Fruit fly (Drosophila melanogaster) whole organism, wandering third instar larva: ENCODE measurements around the gene CG17328.

Experiments used
- Abd-B ChIP-seq: fragments of >200 bp; optimal IDR thresholded peaks from 2 replicates; lab custom pipeline; 2017; ENCODE audit warnings: missing biosample characterization, missing genetic modification characterization
- CG32264 ChIP-seq: fragments of 200-800 bp; sonication (Bioruptor generic); optimal IDR thresholded peaks from 2 replicates; lab custom pipeline; 2016; ENCODE audit warnings: missing biosample characterization, missing genetic modification characterization
- CG9705 ChIP-seq: fragments of 200-800 bp; sonication (Bioruptor generic); optimal IDR thresholded peaks from 2 replicates; lab custom pipeline; 2018; ENCODE audit warnings: missing biosample characterization, mild to moderate bottlenecking, missing genetic modification characterization
- CrebA ChIP-seq: fragments of 200-800 bp; sonication (Bioruptor generic); optimal IDR thresholded peaks from 2 replicates; lab custom pipeline; 2016; ENCODE audit warnings: missing biosample characterization, mild to moderate bottlenecking, missing genetic modification characterization, borderline replicate concordance
- Dfd ChIP-seq: fragments of >200 bp; optimal IDR thresholded peaks from 2 replicates; lab custom pipeline; 2017; ENCODE audit warnings: missing biosample characterization, missing genetic modification characterization
- Dif ChIP-seq: fragments of 200-275, 200-300 bp; sonication (Bioruptor generic); optimal IDR thresholded peaks from 2 replicates; lab custom pipeline; 2018; ENCODE audit warnings: missing biosample characterization, missing genetic modification characterization; ENCODE audit not compliant: partially characterized antibody
- GATAd ChIP-seq: sonication (Bioruptor generic); optimal IDR thresholded peaks from 2 replicates; lab custom pipeline; 2016; ENCODE audit warnings: missing biosample characterization, missing genetic modification characterization
- HLH106 ChIP-seq: fragments of 200-800 bp; optimal IDR thresholded peaks from 3 replicates; lab custom pipeline; 2019; ENCODE audit warnings: missing biosample characterization, mild to moderate bottlenecking, missing genetic modification characterization, moderate library complexity
- Hnf4 ChIP-seq: fragments of 200-800 bp; sonication (Bioruptor generic); optimal IDR thresholded peaks from 2 replicates; lab custom pipeline; 2016; ENCODE audit warnings: missing biosample characterization, mild to moderate bottlenecking, missing genetic modification characterization
- Hr78 ChIP-seq: fragments of >200 bp; optimal IDR thresholded peaks from 2 replicates; lab custom pipeline; 2017; ENCODE audit warnings: missing biosample characterization, missing genetic modification characterization
- Hr83 ChIP-seq: fragments of 200-300 bp; sonication (Bioruptor generic); optimal IDR thresholded peaks from 2 replicates; lab custom pipeline; 2016; ENCODE audit warnings: missing biosample characterization, mild to moderate bottlenecking, missing genetic modification characterization, moderate library complexity; ENCODE audit not compliant: poor library complexity, severe bottlenecking
- Jra ChIP-seq: sonication (Bioruptor generic); optimal IDR thresholded peaks from 2 replicates; lab custom pipeline; 2016; ENCODE audit warnings: missing biosample characterization, missing genetic modification characterization
- Mio ChIP-seq: sonication (Bioruptor generic); optimal IDR thresholded peaks from 2 replicates; lab custom pipeline; 2016; ENCODE audit warnings: missing biosample characterization, missing genetic modification characterization
- Myc ChIP-seq: fragments of >200 bp; optimal IDR thresholded peaks from 2 replicates; lab custom pipeline; 2017
- N ChIP-seq: fragments of >200 bp; optimal IDR thresholded peaks from 2 replicates; lab custom pipeline; 2018; ENCODE audit warnings: missing biosample characterization, missing external identifiers, missing genetic modification characterization
- OdsH ChIP-seq: fragments of 200-800 bp; sonication (Bioruptor generic); optimal IDR thresholded peaks from 2 replicates; lab custom pipeline; 2016; ENCODE audit warnings: missing biosample characterization, mild to moderate bottlenecking, missing genetic modification characterization
- Rel ChIP-seq, 2 experiments: fragments of 200-800 bp; sonication (Bioruptor generic) in 1 of 2; optimal IDR thresholded peaks; 2 replicates in 1 of 2; 3 replicates in 1 of 2; lab custom pipeline; 2016 to 2019; ENCODE audit warnings: mild to moderate bottlenecking in 2 of 2, missing biosample characterization in 2 of 2, missing genetic modification characterization in 2 of 2, moderate library complexity in 1 of 2
- Sp1 ChIP-seq: fragments of 200-800 bp; sonication (Bioruptor generic); optimal IDR thresholded peaks from 3 replicates; lab custom pipeline; 2019; ENCODE audit warnings: missing biosample characterization, mild to moderate bottlenecking, missing genetic modification characterization, moderate library complexity
- Vsx2 ChIP-seq: fragments of 200-300, 225-300 bp; sonication (Bioruptor generic); optimal IDR thresholded peaks from 2 replicates; lab custom pipeline; 2018; ENCODE audit warnings: missing biosample characterization, missing genetic modification characterization; ENCODE audit not compliant: partially characterized antibody
- br ChIP-seq: fragments of 200-800 bp; sonication (Bioruptor generic); optimal IDR thresholded peaks from 2 replicates; lab custom pipeline; 2016; ENCODE audit warnings: missing biosample characterization, missing genetic modification characterization
- brk ChIP-seq: fragments of 200-800 bp; sonication (Bioruptor generic); optimal IDR thresholded peaks from 2 replicates; lab custom pipeline; 2016; ENCODE audit warnings: missing biosample characterization, mild to moderate bottlenecking, missing genetic modification characterization
- dl ChIP-seq, 2 experiments: fragments of 175-275, 200-275 bp in 1 of 2; fragments of 200-275 bp in 1 of 2; sonication (Bioruptor generic); optimal IDR thresholded peaks; lab custom pipeline; 2018; ENCODE audit warnings: mild to moderate bottlenecking in 2 of 2, missing biosample characterization in 2 of 2, missing genetic modification characterization in 2 of 2, moderate library complexity in 2 of 2; ENCODE audit not compliant: partially characterized antibody in 2 of 2, insufficient read depth in 1 of 2
- dmrt93B ChIP-seq: fragments of 200-800 bp; sonication (Bioruptor generic); optimal IDR thresholded peaks from 2 replicates; lab custom pipeline; 2018; ENCODE audit warnings: missing biosample characterization, mild to moderate bottlenecking, missing genetic modification characterization
- dsf ChIP-seq: sonication (Bioruptor generic); optimal IDR thresholded peaks from 2 replicates; lab custom pipeline; 2016; ENCODE audit warnings: missing biosample characterization, missing genetic modification characterization, borderline replicate concordance
- ey ChIP-seq: fragments of 200-800 bp; sonication (Bioruptor generic); optimal IDR thresholded peaks from 2 replicates; lab custom pipeline; 2016; ENCODE audit warnings: missing biosample characterization, missing genetic modification characterization
- foxo ChIP-seq, 2 experiments: fragments of 200-800 bp; sonication (Bioruptor generic); optimal IDR thresholded peaks; 2 replicates in 1 of 2; 3 replicates in 1 of 2; lab custom pipeline; 2016 to 2017; ENCODE audit warnings: missing biosample characterization in 2 of 2, missing genetic modification characterization in 2 of 2
- fru ChIP-seq: fragments of 200-800 bp; sonication (Bioruptor generic); optimal IDR thresholded peaks from 3 replicates; lab custom pipeline; 2016; ENCODE audit warnings: missing biosample characterization, mild to moderate bottlenecking, missing genetic modification characterization
- h ChIP-seq: fragments of 200-800 bp; sonication (Bioruptor generic); optimal IDR thresholded peaks from 3 replicates; lab custom pipeline; 2016; ENCODE audit warnings: missing biosample characterization, mild to moderate bottlenecking, missing genetic modification characterization
- jim ChIP-seq: fragments of 175-275, 200-325 bp; sonication (Bioruptor generic); optimal IDR thresholded peaks from 2 replicates; lab custom pipeline; 2016; ENCODE audit warnings: missing biosample characterization, mild to moderate bottlenecking, missing genetic modification characterization
- lola ChIP-seq: fragments of >200 bp; optimal IDR thresholded peaks from 2 replicates; lab custom pipeline; 2017; ENCODE audit warnings: missing biosample characterization, missing genetic modification characterization
- pan ChIP-seq: fragments of >200 bp; optimal IDR thresholded peaks from 2 replicates; lab custom pipeline; 2017
- rgr ChIP-seq: fragments of 200-800 bp; sonication (Bioruptor generic); optimal IDR thresholded peaks from 3 replicates; lab custom pipeline; 2016; ENCODE audit warnings: missing biosample characterization, mild to moderate bottlenecking, missing genetic modification characterization
- sage ChIP-seq: fragments of 200-800 bp; sonication (Bioruptor generic); optimal IDR thresholded peaks from 2 replicates; lab custom pipeline; 2016; ENCODE audit warnings: missing biosample characterization, mild to moderate bottlenecking, missing genetic modification characterization
- sv ChIP-seq: fragments of 200-800 bp; sonication (Bioruptor generic); optimal IDR thresholded peaks from 3 replicates; lab custom pipeline; 2016; ENCODE audit warnings: missing biosample characterization, missing genetic modification characterization
- tai ChIP-seq: sonication (Bioruptor generic); optimal IDR thresholded peaks from 2 replicates; lab custom pipeline; 2016; ENCODE audit warnings: missing biosample characterization, missing genetic modification characterization
- usp ChIP-seq: fragments of >200 bp; optimal IDR thresholded peaks from 2 replicates; lab custom pipeline; 2017; ENCODE audit warnings: missing biosample characterization, missing genetic modification characterization
- woc ChIP-seq: sonication (Bioruptor generic); optimal IDR thresholded peaks from 2 replicates; lab custom pipeline; 2016; ENCODE audit warnings: missing biosample characterization, mild to moderate bottlenecking, missing genetic modification characterization

Gene CG17328

DNA sequence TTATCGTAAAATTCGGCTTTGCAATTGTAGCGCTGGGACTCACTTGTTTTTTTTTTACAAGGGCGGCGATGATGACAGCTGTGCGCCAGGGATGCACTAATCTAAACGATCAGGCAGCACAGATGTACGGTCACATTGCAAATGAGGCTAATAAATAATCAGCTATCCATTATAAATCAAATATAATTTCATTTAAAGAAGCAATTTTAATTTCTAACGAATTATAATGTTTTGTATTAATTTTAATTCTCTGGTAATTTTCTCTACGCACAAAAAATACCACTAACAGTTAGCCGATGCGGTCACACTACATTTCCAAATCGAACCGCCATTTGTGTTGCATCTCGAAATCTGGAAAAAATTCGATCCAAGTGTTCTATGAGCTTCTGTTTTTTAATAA, 10.9 kb downstream of the CG17328 start, which contains the start of the genes cni and fzy:
Gene cni, minus strand, starts transcription at position 79 of the 400 bp plus-strand sequence.
Gene fzy, plus strand, starts transcription at position 309 of the 400 bp plus-strand sequence.
- TF ChIP-seq Hr83 (GFP tag; lab: Kevin White, UChicago) (peak; percentile 42), ey (GFP tag; lab: Kevin White, UChicago) (no peak), CrebA (GFP tag; lab: Kevin White, UChicago) (no peak), rgr (GFP tag; lab: Kevin White, UChicago) (peak; percentile 38), N (GFP tag; lab: Kevin White, UChicago) (no peak), lola (GFP tag; lab: Kevin White, UChicago) (no peak), tai (GFP tag; lab: Kevin White, UChicago) (no peak), Rel (GFP tag; optimal IDR thresholded peaks at IDR 0.05; lab: Kevin White, UChicago) (no peak), Rel (tag; optimal IDR thresholded peaks at IDR 0.05; lab: Kevin White, UChicago) (peak; percentile 99), fru (GFP tag; lab: Kevin White, UChicago) (no peak), Hr78 (GFP tag; lab: Kevin White, UChicago) (no peak), dl (GFP tag; optimal IDR thresholded peaks at IDR 0.05; lab: Kevin White, UChicago; ENCODE audit: insufficient read depth in 1 of 2, partially characterized antibody in 2 of 2) (no peak), HLH106 (tag; lab: Kevin White, UChicago) (no peak), usp (GFP tag; lab: Kevin White, UChicago) (no peak), jim (GFP tag; lab: Kevin White, UChicago) (no peak), br (GFP tag; lab: Kevin White, UChicago) (no peak), foxo (GFP tag; optimal IDR thresholded peaks at IDR 0.05; lab: Kevin White, UChicago) (peak in 1 of 2 experiments; percentile 17), pan (lab: Kevin White, UChicago) (no peak), Mio (GFP tag; lab: Kevin White, UChicago) (no peak), GATAd (GFP tag; lab: Kevin White, UChicago) (no peak), woc (GFP tag; lab: Kevin White, UChicago) (no peak), Hnf4 (GFP tag; lab: Kevin White, UChicago) (peak; percentile 25), sage (GFP tag; lab: Kevin White, UChicago) (peak; percentile 49), CG32264 (GFP tag; lab: Kevin White, UChicago) (no peak), Jra (GFP tag; lab: Kevin White, UChicago) (peak; percentile 23), Sp1 (GFP tag; lab: Kevin White, UChicago) (no peak), h (GFP tag; lab: Kevin White, UChicago) (no peak), Abd-B (GFP tag; lab: Kevin White, UChicago) (no peak)

DNA sequence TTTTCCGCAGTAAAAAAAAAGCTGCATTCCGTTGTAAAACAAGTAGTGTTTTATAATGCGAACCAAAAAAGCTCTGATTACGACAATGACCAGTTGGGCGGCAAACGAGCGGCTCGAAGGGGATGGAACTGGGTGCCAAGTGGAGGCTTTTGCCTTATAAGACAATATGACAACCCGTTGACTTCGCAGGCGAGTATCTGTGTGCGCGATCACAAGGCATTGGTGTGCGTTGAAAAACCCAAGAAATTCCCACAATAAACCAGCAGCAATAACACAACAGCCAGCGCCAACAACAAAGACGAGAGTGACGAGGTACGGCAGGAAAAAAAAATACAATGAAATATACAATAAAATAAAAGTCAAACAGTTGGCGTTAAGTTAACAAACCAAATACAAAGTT, 15.3 kb downstream of the CG17328 start:
- no peak for TF ChIP-seq brk (GFP tag; lab: Kevin White, UChicago)
- peak; percentile 18 for TF ChIP-seq CG9705 (GFP tag; lab: Kevin White, UChicago)
- TF ChIP-seq CrebA (GFP tag; lab: Kevin White, UChicago) = no peak
- no peak for TF ChIP-seq Dif (GFP tag; lab: Kevin White, UChicago)
- TF ChIP-seq h (GFP tag; lab: Kevin White, UChicago) = peak; percentile 31
- TF ChIP-seq N (GFP tag; lab: Kevin White, UChicago) = no peak
- TF ChIP-seq sage (GFP tag; lab: Kevin White, UChicago) = peak; percentile 29
- no peak for TF ChIP-seq dmrt93B (GFP tag; lab: Kevin White, UChicago)
- TF ChIP-seq Hnf4 (GFP tag; lab: Kevin White, UChicago) = no peak
- TF ChIP-seq Dfd (GFP tag; lab: Kevin White, UChicago) = no peak
- no peak for TF ChIP-seq rgr (GFP tag; lab: Kevin White, UChicago)
- no peak for TF ChIP-seq CG32264 (GFP tag; lab: Kevin White, UChicago)
- TF ChIP-seq GATAd (GFP tag; lab: Kevin White, UChicago) = no peak
- TF ChIP-seq dsf (GFP tag; lab: Kevin White, UChicago) = no peak
- TF ChIP-seq foxo (GFP tag; optimal IDR thresholded peaks at IDR 0.05; lab: Kevin White, UChicago) = peak in 1 of 2 experiments; percentile 23
- no peak for TF ChIP-seq lola (GFP tag; lab: Kevin White, UChicago)
- no peak for TF ChIP-seq Mio (GFP tag; lab: Kevin White, UChicago)
- no peak for TF ChIP-seq usp (GFP tag; lab: Kevin White, UChicago)
- no peak for TF ChIP-seq Vsx2 (GFP tag; lab: Kevin White, UChicago)
- no peak for TF ChIP-seq tai (GFP tag; lab: Kevin White, UChicago)
- TF ChIP-seq OdsH (GFP tag; lab: Kevin White, UChicago) = no peak
- TF ChIP-seq Rel (GFP tag; optimal IDR thresholded peaks at IDR 0.05; lab: Kevin White, UChicago) = no peak
- peak; percentile 95 for TF ChIP-seq Rel (tag; optimal IDR thresholded peaks at IDR 0.05; lab: Kevin White, UChicago)
- no peak for TF ChIP-seq jim (GFP tag; lab: Kevin White, UChicago)
- TF ChIP-seq Myc (lab: Kevin White, UChicago) = no peak
- TF ChIP-seq Hr83 (GFP tag; lab: Kevin White, UChicago) = no peak
- TF ChIP-seq dl (GFP tag; optimal IDR thresholded peaks at IDR 0.05; lab: Kevin White, UChicago; ENCODE audit: insufficient read depth in 1 of 2, partially characterized antibody in 2 of 2) = peak; percentile 66 to 86
- TF ChIP-seq sv (GFP tag; lab: Kevin White, UChicago) = no peak
- TF ChIP-seq fru (GFP tag; lab: Kevin White, UChicago) = peak; percentile 68
- no peak for TF ChIP-seq ey (GFP tag; lab: Kevin White, UChicago)
- TF ChIP-seq woc (GFP tag; lab: Kevin White, UChicago) = peak; percentile 0
- no peak for TF ChIP-seq HLH106 (tag; lab: Kevin White, UChicago)
- no peak for TF ChIP-seq pan (lab: Kevin White, UChicago)
- TF ChIP-seq br (GFP tag; lab: Kevin White, UChicago) = no peak
- TF ChIP-seq Sp1 (GFP tag; lab: Kevin White, UChicago) = peak; percentile 28
